Fruit fly (Drosophila melanogaster) whole organism, adult: ENCODE data around the gene CG43658.

ENCODE experiments used
- CG12768 ChIP-seq: fragments of 200-800 bp; sonication (Bioruptor generic); optimal IDR thresholded peaks from 2 replicates; lab custom pipeline; 2017; ENCODE audit warnings: missing biosample characterization, missing genetic modification characterization, mild to moderate bottlenecking, moderate library complexity, missing genetic modification reagents
- CG14711 ChIP-seq: fragments of 200-800 bp; sonication (Bioruptor generic); optimal IDR thresholded peaks from 2 replicates; lab custom pipeline; 2018; ENCODE audit warnings: missing biosample characterization, mild to moderate bottlenecking, missing genetic modification characterization, moderate library complexity
- CG7101 ChIP-seq: fragments of 200-800 bp; sonication (Bioruptor generic); optimal IDR thresholded peaks from 2 replicates; lab custom pipeline; 2018; ENCODE audit warnings: missing biosample characterization, mild to moderate bottlenecking, missing genetic modification characterization, moderate library complexity
- Clk ChIP-seq: fragments of 200-800 bp; sonication (Bioruptor generic); optimal IDR thresholded peaks from 2 replicates; lab custom pipeline; 2017; ENCODE audit warnings: missing biosample characterization, missing genetic modification characterization
- bab1 ChIP-seq: fragments of 200-800 bp; sonication (Bioruptor generic); optimal IDR thresholded peaks from 3 replicates; lab custom pipeline; 2019; ENCODE audit warnings: missing biosample characterization, mild to moderate bottlenecking, missing genetic modification characterization, moderate library complexity
- cnc ChIP-seq, 2 experiments: fragments of >200 bp; optimal IDR thresholded peaks; 2 replicates each; lab custom pipeline; 2017
- tj ChIP-seq: fragments of 200-800 bp; sonication (Bioruptor generic); optimal IDR thresholded peaks from 3 replicates; lab custom pipeline; 2017; ENCODE audit warnings: missing biosample characterization, mild to moderate bottlenecking, missing genetic modification characterization, moderate library complexity
- toe ChIP-seq: fragments of 200-800 bp; sonication (Bioruptor generic); optimal IDR thresholded peaks from 2 replicates; lab custom pipeline; 2016; ENCODE audit warnings: missing biosample characterization, missing genetic modification characterization

DNA sequence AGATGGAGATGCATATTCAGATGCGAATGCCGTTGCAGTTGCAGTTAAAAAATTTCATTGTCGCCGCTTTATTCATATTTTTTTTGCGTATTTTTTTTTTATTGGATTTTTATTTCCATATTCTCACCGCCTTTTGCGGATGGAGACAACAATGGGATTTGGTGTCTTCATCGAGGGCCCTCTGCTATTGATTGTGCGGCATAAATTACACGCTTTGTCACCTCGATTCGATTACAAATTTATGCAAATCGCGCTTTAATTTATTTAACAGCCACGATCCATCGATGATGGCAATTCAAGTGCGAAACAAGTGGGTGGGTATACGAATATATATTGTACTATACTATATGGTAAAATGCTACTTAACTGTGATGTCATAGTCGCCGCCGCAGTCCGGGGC, 22.7 kb upstream of the CG43658 start:
- TF ChIP-seq bab1 (no peak), toe (no peak), CG14711 (tag; lab: Kevin White, UChicago) (no peak), cnc (optimal IDR thresholded peaks at IDR 0.05; lab: Kevin White, UChicago) (no peak), tj (no peak), CG12768 (GFP tag; lab: Kevin White, UChicago) (no peak), Clk (GFP tag; lab: Kevin White, UChicago) (no peak), CG7101 (tag; lab: Kevin White, UChicago) (no peak)
